Worm (Caenorhabditis elegans) whole organism, late embryonic: ENCODE results near the gene ddx-23.
A peak's percentile ranks its signal among the peaks of the same experiment; 100 is the strongest.

Experiments
- C08G9.2 ChIP-seq: sonication (generic microtip); optimal IDR thresholded peaks from 2 replicates; lab custom pipeline; 2016; ENCODE audit warnings: mild to moderate bottlenecking, missing genetic modification characterization, moderate library complexity, missing compliant biosample characterization
- C38D4.7 ChIP-seq: fragments of 200-800 bp; sonication (Bioruptor generic); optimal IDR thresholded peaks from 2 replicates; lab custom pipeline; 2018; ENCODE audit warnings: mild to moderate bottlenecking, missing genetic modification characterization, moderate library complexity, missing compliant biosample characterization
- K09A11.1 ChIP-seq: sonication (generic microtip); optimal IDR thresholded peaks from 2 replicates; lab custom pipeline; 2017; ENCODE audit warnings: antibody characterized with exemption, mild to moderate bottlenecking, missing genetic modification characterization, missing compliant biosample characterization; ENCODE audit not compliant: insufficient read depth
- T23F11.4 ChIP-seq: fragments of 200-800 bp; sonication (Bioruptor generic); optimal IDR thresholded peaks from 2 replicates; lab custom pipeline; 2018; ENCODE audit warnings: mild to moderate bottlenecking, missing genetic modification characterization, missing compliant biosample characterization
- Y22D7AL.16 ChIP-seq: sonication (generic microtip); optimal IDR thresholded peaks from 2 replicates; lab custom pipeline; 2016; ENCODE audit warnings: missing genetic modification characterization, missing compliant biosample characterization
- ahr-1 ChIP-seq: sonication (generic microtip); optimal IDR thresholded peaks from 2 replicates; lab custom pipeline; 2016; ENCODE audit warnings: missing genetic modification characterization, missing compliant biosample characterization
- ama-1 ChIP-seq: fragments of 150-350 bp; optimal IDR thresholded peaks from 2 replicates; lab custom pipeline; 2014
- ceh-18 ChIP-seq: sonication (generic microtip); optimal IDR thresholded peaks from 2 replicates; lab custom pipeline; 2016; ENCODE audit warnings: missing genetic modification characterization, missing compliant biosample characterization
- ceh-2 ChIP-seq: sonication (generic microtip); optimal IDR thresholded peaks from 2 replicates; lab custom pipeline; 2016; ENCODE audit warnings: missing genotype, missing genetic modification characterization, missing compliant biosample characterization
- ceh-24 ChIP-seq: sonication (generic microtip); optimal IDR thresholded peaks from 2 replicates; lab custom pipeline; 2016; ENCODE audit warnings: mild to moderate bottlenecking, missing genetic modification characterization, missing compliant biosample characterization
- ceh-30 ChIP-seq: fragments of 150-350 bp; optimal IDR thresholded peaks from 2 replicates; lab custom pipeline; 2014; ENCODE audit warnings: missing biosample characterization, missing genetic modification characterization
- ceh-31 ChIP-seq: sonication (generic microtip); optimal IDR thresholded peaks from 2 replicates; lab custom pipeline; 2016; ENCODE audit warnings: missing genetic modification characterization, missing compliant biosample characterization
- ceh-45 ChIP-seq: fragments of 200-800 bp; sonication (Bioruptor generic); IDR thresholded peaks from 2 replicates; pipeline ENCODE4 v1.3.6; 2022; ENCODE audit warnings: missing genetic modification reagents, missing genetic modification characterization, missing compliant biosample characterization
- ceh-48 ChIP-seq: sonication (generic microtip); optimal IDR thresholded peaks from 2 replicates; lab custom pipeline; 2016; ENCODE audit warnings: missing genetic modification characterization, inconsistent platforms, missing compliant biosample characterization
- elt-2 ChIP-seq: sonication (generic microtip); optimal IDR thresholded peaks from 2 replicates; lab custom pipeline; 2016; ENCODE audit warnings: missing genetic modification reagents, missing genetic modification characterization, missing compliant biosample characterization
- ets-4 ChIP-seq: sonication (generic microtip); optimal IDR thresholded peaks from 2 replicates; lab custom pipeline; 2016; ENCODE audit warnings: missing genetic modification characterization, missing compliant biosample characterization
- fkh-10 ChIP-seq: fragments of 150-350 bp; optimal IDR thresholded peaks from 2 replicates; lab custom pipeline; 2014; ENCODE audit warnings: missing biosample characterization, missing genetic modification reagents, missing genetic modification characterization
- fkh-6 ChIP-seq: sonication (generic microtip); optimal IDR thresholded peaks from 2 replicates; lab custom pipeline; 2016; ENCODE audit warnings: missing genetic modification characterization, missing compliant biosample characterization
- gmeb-2 ChIP-seq: sonication (generic microtip); optimal IDR thresholded peaks from 2 replicates; lab custom pipeline; 2016; ENCODE audit warnings: missing genetic modification characterization, inconsistent platforms, missing compliant biosample characterization
- hlh-6 ChIP-seq: sonication (generic microtip); optimal IDR thresholded peaks from 2 replicates; lab custom pipeline; 2016; ENCODE audit warnings: missing genotype, missing genetic modification characterization, missing compliant biosample characterization
- hlh-8 ChIP-seq: sonication (generic microtip); optimal IDR thresholded peaks from 2 replicates; lab custom pipeline; 2016; ENCODE audit warnings: missing genotype, missing genetic modification characterization, missing compliant biosample characterization
- lin-11 ChIP-seq: fragments of 200-800 bp; sonication (Bioruptor generic); optimal IDR thresholded peaks from 2 replicates; lab custom pipeline; 2018; ENCODE audit warnings: mild to moderate bottlenecking, missing genetic modification characterization, missing compliant biosample characterization
- madf-2 ChIP-seq: sonication (generic microtip); optimal IDR thresholded peaks from 2 replicates; lab custom pipeline; 2017; ENCODE audit warnings: missing genetic modification characterization, missing compliant biosample characterization
- mec-3 ChIP-seq: sonication (generic microtip); optimal IDR thresholded peaks from 2 replicates; lab custom pipeline; 2016; ENCODE audit warnings: borderline replicate concordance, missing genetic modification characterization, missing compliant biosample characterization
- nfya-1 ChIP-seq: sonication (generic microtip); optimal IDR thresholded peaks from 2 replicates; lab custom pipeline; 2017; ENCODE audit warnings: missing genetic modification characterization, mild to moderate bottlenecking, missing compliant biosample characterization, antibody characterized with exemption, moderate library complexity
- nhr-11 ChIP-seq: fragments of 150-350 bp; optimal IDR thresholded peaks from 2 replicates; lab custom pipeline; 2014; ENCODE audit warnings: missing biosample characterization, missing genetic modification characterization
- pag-3 ChIP-seq: sonication (generic microtip); optimal IDR thresholded peaks from 2 replicates; lab custom pipeline; 2016; ENCODE audit warnings: missing compliant biosample characterization, missing genetic modification characterization, borderline replicate concordance
- pat-9 ChIP-seq: fragments of 200-800 bp; sonication (Bioruptor generic); optimal IDR thresholded peaks from 2 replicates; lab custom pipeline; 2018; ENCODE audit warnings: mild to moderate bottlenecking, missing genetic modification characterization, moderate library complexity, missing compliant biosample characterization
- pros-1 ChIP-seq: fragments of 150-350 bp; optimal IDR thresholded peaks from 2 replicates; lab custom pipeline; 2014; ENCODE audit warnings: missing biosample characterization, missing genetic modification reagents, missing genetic modification characterization
- sox-4 ChIP-seq: sonication (generic microtip); optimal IDR thresholded peaks from 2 replicates; lab custom pipeline; 2017; ENCODE audit warnings: mild to moderate bottlenecking, missing genetic modification characterization, inconsistent platforms, missing compliant biosample characterization
- tbx-2 ChIP-seq: sonication (generic microtip); optimal IDR thresholded peaks from 2 replicates; lab custom pipeline; 2016; ENCODE audit warnings: missing genetic modification characterization, missing compliant biosample characterization
- unc-42 ChIP-seq: sonication (generic microtip); optimal IDR thresholded peaks from 2 replicates; lab custom pipeline; 2016; ENCODE audit warnings: missing genotype, missing genetic modification characterization, missing compliant biosample characterization
- unc-86 ChIP-seq: sonication (generic microtip); optimal IDR thresholded peaks from 2 replicates; lab custom pipeline; 2016; ENCODE audit warnings: missing genetic modification characterization, missing compliant biosample characterization

Gene ddx-23

DNA sequence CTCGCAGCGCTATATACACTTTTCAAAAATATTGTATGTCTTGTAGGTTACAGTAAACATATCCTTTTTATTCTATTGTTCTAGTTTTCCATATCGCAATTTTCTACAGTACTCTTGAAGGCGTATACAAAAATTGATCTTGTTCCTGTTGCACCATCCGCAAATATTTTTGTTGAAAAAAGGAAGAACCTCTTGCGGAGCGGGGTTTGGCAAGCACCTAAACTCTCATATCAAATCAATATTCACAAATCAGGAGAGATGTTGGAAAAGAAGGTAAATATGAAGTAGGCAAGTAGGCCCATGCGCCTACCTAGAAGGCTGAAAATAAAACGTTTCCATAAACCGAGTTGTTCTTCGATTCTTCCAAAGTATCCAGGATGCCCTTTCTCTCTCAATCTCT, 30.9 kb upstream of the ddx-23 start, which contains the start of gene C28H8.5:
C28H8.5 (plus strand) TSS at position 301 of the 400 bp plus-strand sequence.
- TF ChIP-seq fkh-6 (tag; lab: Kevin White, UChicago) (no peak), ceh-30 (tag; lab: Kevin White, UChicago) (no peak), madf-2 (tag; lab: Kevin White, UChicago) (no peak), ceh-18 (tag; lab: Kevin White, UChicago) (no peak), ets-4 (tag; lab: Kevin White, UChicago) (no peak), mec-3 (tag; lab: Kevin White, UChicago) (no peak), ceh-45 (GFP tag; lab: Robert Waterston, UW) (no peak), lin-11 (tag; lab: Kevin White, UChicago) (no peak), unc-42 (no peak), ahr-1 (tag; lab: Kevin White, UChicago) (no peak), ceh-2 (no peak), hlh-8 (no peak), ceh-24 (tag; lab: Kevin White, UChicago) (no peak)

DNA sequence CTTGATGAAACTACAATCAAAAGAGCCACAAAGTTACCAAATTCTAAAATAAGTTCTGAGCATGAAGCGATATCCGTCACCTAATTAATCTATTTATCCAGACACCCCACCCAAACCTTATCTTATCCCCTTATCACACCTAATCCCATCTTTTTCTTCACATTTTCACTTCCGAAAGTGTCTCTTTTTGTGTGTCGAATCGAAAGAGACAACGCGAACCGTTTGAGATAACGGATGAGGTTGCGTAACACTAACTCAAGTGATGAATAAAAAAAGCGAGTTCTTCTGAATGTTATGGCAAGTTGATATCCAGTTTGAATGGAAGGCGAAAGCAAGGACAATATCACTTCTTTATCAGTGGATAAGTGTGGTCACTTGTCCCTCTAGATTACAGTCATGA, 30.4 kb upstream of the ddx-23 start:
- TF ChIP-seq gmeb-2 (tag; lab: Kevin White, UChicago) = no peak
- TF ChIP-seq Y22D7AL.16 (tag; lab: Kevin White, UChicago) = no peak
- TF ChIP-seq hlh-6 (tag; lab: Kevin White, UChicago) = no peak
- TF ChIP-seq ceh-45 (GFP tag; lab: Robert Waterston, UW) = no peak
- TF ChIP-seq, all 69 proteins: peak for 0

DNA sequence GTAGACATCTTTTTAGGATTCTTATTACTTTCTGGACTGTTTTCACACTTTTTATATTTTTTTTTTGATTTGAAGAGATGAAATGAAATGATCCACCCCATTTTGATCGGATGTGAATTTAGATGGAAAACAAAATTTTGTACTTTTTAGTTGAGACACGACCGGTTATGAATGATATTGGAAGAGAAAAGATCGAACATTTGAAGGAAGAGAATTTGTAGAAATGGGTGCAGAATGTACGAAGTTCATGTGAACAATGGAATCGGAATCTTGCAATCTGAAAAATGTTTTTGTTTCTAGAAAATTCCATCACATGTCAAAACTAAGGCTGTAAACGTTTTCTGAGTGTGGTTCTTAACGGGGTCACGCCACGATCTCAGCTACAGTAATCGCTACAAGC, 29.8 kb upstream of the ddx-23 start, which contains the start of gene F01F1.14:
F01F1.14 (minus strand) TSS at position 101 of the 400 bp plus-strand sequence.
- TF ChIP-seq fkh-10 (GFP tag; lab: Kevin White, UChicago) (no peak), tbx-2 (no peak), ama-1 (lab: Kevin White, UChicago) (no peak), K09A11.1 (tag; lab: Kevin White, UChicago) (no peak), C08G9.2 (no peak), pros-1 (tag; lab: Kevin White, UChicago) (no peak), elt-2 (tag; lab: Kevin White, UChicago) (no peak), ets-4 (tag; lab: Kevin White, UChicago) (no peak), ceh-18 (tag; lab: Kevin White, UChicago) (no peak), nhr-11 (tag; lab: Kevin White, UChicago) (no peak), sox-4 (tag; lab: Kevin White, UChicago) (no peak), pag-3 (tag; lab: Kevin White, UChicago) (no peak), T23F11.4 (GFP tag; lab: Kevin White, UChicago) (no peak)

DNA sequence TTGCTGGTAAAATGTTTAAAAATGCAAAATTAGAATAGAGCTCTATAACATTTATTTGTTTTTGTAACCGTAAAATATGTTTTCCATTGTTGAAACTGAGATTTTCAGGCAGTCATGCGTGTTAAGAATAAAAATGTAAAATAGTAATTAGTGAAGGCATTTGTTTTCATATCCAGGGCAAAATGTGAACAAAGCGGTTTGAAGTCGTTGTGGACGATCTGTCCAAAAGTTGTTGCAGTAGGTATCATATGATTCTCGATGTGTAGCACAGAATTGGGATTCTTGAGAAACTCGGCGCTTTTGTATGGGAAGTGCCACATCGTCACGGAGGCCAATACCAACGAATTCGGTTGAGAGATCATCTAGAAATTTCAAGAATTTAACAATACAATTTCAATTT, 29.2 kb upstream of the ddx-23 start:
- TF ChIP-seq pat-9 (no peak), lin-11 (tag; lab: Kevin White, UChicago) (no peak), C38D4.7 (GFP tag; lab: Kevin White, UChicago) (no peak), ama-1 (lab: Kevin White, UChicago) (peak; percentile 0), hlh-6 (tag; lab: Kevin White, UChicago) (no peak), fkh-6 (tag; lab: Kevin White, UChicago) (no peak)

DNA sequence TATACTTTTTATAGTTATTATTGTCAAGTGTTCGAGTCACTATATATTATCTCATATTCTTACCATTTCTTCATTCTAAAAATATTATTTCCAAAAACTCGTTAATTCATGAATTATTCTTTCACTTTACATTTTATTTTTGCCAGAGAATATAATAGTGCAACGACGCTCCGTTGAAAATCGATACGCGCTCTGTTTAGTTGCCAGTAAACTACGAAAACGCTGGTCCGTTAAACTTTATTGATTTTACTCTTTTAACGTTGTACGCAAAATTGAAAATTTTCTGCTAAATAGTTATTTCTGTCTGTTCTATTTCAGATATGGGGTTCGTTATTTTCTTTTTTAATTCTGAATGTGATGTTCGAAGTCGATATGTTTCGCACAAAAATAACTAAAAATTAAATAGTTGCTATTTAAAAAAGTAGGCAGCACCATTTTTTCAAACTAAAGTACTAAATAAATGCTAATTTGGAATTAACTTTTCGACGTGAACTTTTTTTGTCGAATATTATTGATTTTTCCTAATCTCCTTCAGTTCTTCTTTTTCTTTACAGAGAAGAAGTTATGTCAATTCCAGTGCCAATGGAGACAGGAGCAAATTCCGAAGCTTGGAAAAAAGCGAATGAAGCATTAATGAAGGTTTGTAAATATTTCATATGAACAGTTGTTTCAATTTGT, 26.4 kb upstream of the ddx-23 start, which contains the start of gene hpo-10:
hpo-10 (plus strand) TSS at position 199 of the 678 bp plus-strand sequence.
- TF ChIP-seq nfya-1 (peak; percentile 18), unc-86 (tag; lab: Kevin White, UChicago) (no peak), ceh-48 (tag; lab: Kevin White, UChicago) (peak; percentile 93), ceh-31 (tag; lab: Kevin White, UChicago) (peak; percentile 13)
